Fruit fly (Drosophila melanogaster): Measurements from ENCODE around the gene CG4239.

- TF ChIP-seq Fer2 (tag; optimal IDR thresholded peaks at IDR 0.05) (no peak), HHEX (GFP tag; optimal IDR thresholded peaks at IDR 0.05) (no peak), Hmr (GFP tag; optimal IDR thresholded peaks at IDR 0.05) (no peak), Bgb (GFP tag; IDR thresholded peaks at IDR 0.05; ENCODE audit: partially characterized antibody) (no peak)
Observed at dm6 chrX:16368585-16368984, 16.5 kb upstream of the CG4239 start.

Data from whole organism, embryonic.